Fruit fly (Drosophila melanogaster) whole organism, embryonic: ENCODE data around the gene CG33298.

Source experiments
- Antp ChIP-seq: fragments of 200-800 bp; sonication (Bioruptor generic); optimal IDR thresholded peaks from 3 replicates; lab custom pipeline; 2016; ENCODE audit warnings: missing biosample characterization, missing genetic modification characterization
- CG10462 ChIP-seq: fragments of 200-800 bp; sonication (Bioruptor generic); optimal IDR thresholded peaks from 2 replicates; lab custom pipeline; 2016; ENCODE audit warnings: missing biosample characterization, missing genetic modification characterization
- CG10959 ChIP-seq: fragments of 200-800 bp; sonication (Bioruptor generic); IDR thresholded peaks from 2 replicates; pipeline ENCODE4 v1.3.6; 2022; ENCODE audit warnings: missing biosample characterization, missing genetic modification characterization
- CG10979 ChIP-seq: fragments of 200-800 bp; sonication (Bioruptor generic); optimal IDR thresholded peaks from 2 replicates; lab custom pipeline; 2018; ENCODE audit warnings: missing biosample characterization, mild to moderate bottlenecking, missing genetic modification characterization, moderate library complexity
- CG12236 ChIP-seq: fragments of 200-800 bp; sonication (Bioruptor generic); optimal IDR thresholded peaks from 2 replicates; lab custom pipeline; 2016; ENCODE audit warnings: missing biosample characterization, missing genetic modification characterization
- CG13424 ChIP-seq: fragments of 200-800 bp; sonication (Bioruptor generic); optimal IDR thresholded peaks from 2 replicates; lab custom pipeline; 2019; ENCODE audit warnings: missing biosample characterization, mild to moderate bottlenecking, missing genetic modification characterization, moderate library complexity
- CG13624 ChIP-seq: fragments of 200-800 bp; sonication (Bioruptor generic); optimal IDR thresholded peaks from 2 replicates; lab custom pipeline; 2016; ENCODE audit warnings: missing biosample characterization, missing genetic modification characterization
- CG13894 ChIP-seq: fragments of 200-800 bp; sonication (Bioruptor generic); optimal IDR thresholded peaks from 3 replicates; lab custom pipeline; 2018; ENCODE audit warnings: missing biosample characterization, mild to moderate bottlenecking, missing genetic modification characterization, moderate library complexity
- CG1647 ChIP-seq: fragments of 200-800 bp; sonication (Bioruptor generic); optimal IDR thresholded peaks from 3 replicates; lab custom pipeline; 2016; ENCODE audit warnings: missing biosample characterization, missing genetic modification characterization
- CG17385 ChIP-seq: fragments of 200-800 bp; sonication (Bioruptor generic); optimal IDR thresholded peaks from 3 replicates; lab custom pipeline; 2018; ENCODE audit warnings: missing biosample characterization, mild to moderate bottlenecking, missing genetic modification characterization
- CG17829 ChIP-seq: fragments of 200-800 bp; optimal IDR thresholded peaks from 2 replicates; lab custom pipeline; 2019; ENCODE audit warnings: missing biosample characterization, mild to moderate bottlenecking, missing genetic modification characterization, moderate library complexity
- CG2120 ChIP-seq: fragments of 200-800 bp; sonication (Bioruptor generic); optimal IDR thresholded peaks from 3 replicates; lab custom pipeline; 2016; ENCODE audit warnings: missing biosample characterization, missing genetic modification characterization
- CG2129 ChIP-seq: fragments of 200-800 bp; sonication (Bioruptor generic); IDR thresholded peaks from 2 replicates; pipeline ENCODE4 v1.3.6; 2022; ENCODE audit warnings: missing biosample characterization, missing genetic modification characterization; ENCODE audit not compliant: partially characterized antibody
- CG2199 ChIP-seq: fragments of 200-800 bp; sonication (Bioruptor generic); IDR thresholded peaks from 3 replicates; pipeline ENCODE4 v1.3.6; 2022; ENCODE audit warnings: missing biosample characterization, missing genetic modification characterization
- CG2889 ChIP-seq: fragments of 200-800 bp; sonication (Bioruptor generic); IDR thresholded peaks from 3 replicates; pipeline ENCODE4 v1.3.6; 2022; ENCODE audit warnings: missing biosample characterization, missing genetic modification characterization
- CG30020 ChIP-seq: fragments of 200-800 bp; optimal IDR thresholded peaks from 2 replicates; lab custom pipeline; 2019; ENCODE audit warnings: missing biosample characterization, mild to moderate bottlenecking, missing genetic modification characterization, moderate library complexity
- CG32532 ChIP-seq: fragments of 200-800 bp; sonication (Bioruptor generic); IDR thresholded peaks from 2 replicates; pipeline ENCODE4 v1.3.6; 2022; ENCODE audit warnings: missing biosample characterization, missing genetic modification characterization
- CG3407 ChIP-seq: fragments of 200-800 bp; sonication (Bioruptor generic); optimal IDR thresholded peaks from 2 replicates; lab custom pipeline; 2018; ENCODE audit warnings: missing biosample characterization, mild to moderate bottlenecking, missing genetic modification characterization
- CG4282 ChIP-seq: fragments of 200-800 bp; sonication (Bioruptor generic); optimal IDR thresholded peaks from 2 replicates; lab custom pipeline; 2016; ENCODE audit warnings: missing biosample characterization, missing genetic modification characterization
- Chrac-16 ChIP-seq: fragments of 200-800 bp; sonication (Bioruptor generic); optimal IDR thresholded peaks from 3 replicates; lab custom pipeline; 2016; ENCODE audit warnings: missing biosample characterization, missing genetic modification characterization
- D19A ChIP-seq: fragments of 200-800 bp; optimal IDR thresholded peaks from 3 replicates; lab custom pipeline; 2019; ENCODE audit warnings: missing biosample characterization, mild to moderate bottlenecking, missing genetic modification characterization, moderate library complexity
- Dfd ChIP-seq, 2 experiments: fragments of >200 bp; optimal IDR thresholded peaks; 2 replicates each; lab custom pipeline; 2017; ENCODE audit warnings: missing biosample characterization in 2 of 2, missing genetic modification characterization in 2 of 2
- Dip3 ChIP-seq: fragments of 200-800 bp; sonication (Bioruptor generic); optimal IDR thresholded peaks from 3 replicates; lab custom pipeline; 2016; ENCODE audit warnings: missing biosample characterization, missing genetic modification characterization
- Ets97D ChIP-seq: fragments of 200-800 bp; sonication (Bioruptor generic); optimal IDR thresholded peaks from 3 replicates; lab custom pipeline; 2016; ENCODE audit warnings: missing biosample characterization, missing genetic modification characterization
- GATAe ChIP-seq: fragments of 200-800 bp; sonication (Bioruptor generic); conservative IDR thresholded peaks from 2 replicates; pipeline ENCODE4 v1.3.6; 2022; ENCODE audit warnings: missing biosample characterization, missing genetic modification characterization
- HLH3B ChIP-seq: fragments of 200-800 bp; sonication (Bioruptor generic); IDR thresholded peaks from 2 replicates; pipeline ENCODE4 v1.3.6; 2022; ENCODE audit warnings: missing biosample characterization, missing genetic modification characterization
- Hr3 ChIP-seq: fragments of 200-800 bp; sonication (Bioruptor generic); optimal IDR thresholded peaks from 3 replicates; lab custom pipeline; 2016; ENCODE audit warnings: missing biosample characterization, missing genetic modification characterization
- Hr39 ChIP-seq: fragments of >200 bp; optimal IDR thresholded peaks from 2 replicates; lab custom pipeline; 2017
- Poxn ChIP-seq: fragments of 200-800 bp; sonication (Bioruptor generic); IDR thresholded peaks from 2 replicates; pipeline ENCODE4 v1.3.6; 2022; ENCODE audit warnings: missing biosample characterization, missing genetic modification characterization
- Trl ChIP-seq, 3 experiments: fragments of >200 bp in 2 of 3; fragments of 200-800 bp in 1 of 3; sonication (Bioruptor generic) in 1 of 3; optimal IDR thresholded peaks; 2 replicates in 1 of 3; 3 replicates in 2 of 3; lab custom pipeline; 2016 to 2017; ENCODE audit warnings: missing biosample characterization in 1 of 3, missing genetic modification characterization in 1 of 3
- Vsx1 ChIP-seq: fragments of 200-800 bp; sonication (Bioruptor generic); optimal IDR thresholded peaks from 2 replicates; lab custom pipeline; 2017; ENCODE audit warnings: missing biosample characterization, mild to moderate bottlenecking, missing genetic modification characterization, missing genetic modification reagents
- ara ChIP-seq: fragments of 200-800 bp; sonication (Bioruptor generic); IDR thresholded peaks from 2 replicates; pipeline ENCODE4 v1.3.6; 2022; ENCODE audit warnings: missing biosample characterization, missing genetic modification characterization
- chm ChIP-seq: fragments of 200-800 bp; sonication (Bioruptor generic); IDR thresholded peaks from 2 replicates; pipeline ENCODE4 v1.3.6; 2022; ENCODE audit warnings: missing biosample characterization, missing genetic modification characterization
- da ChIP-seq: fragments of 200-800 bp; sonication (Bioruptor generic); optimal IDR thresholded peaks from 2 replicates; lab custom pipeline; 2016; ENCODE audit warnings: missing biosample characterization, missing genetic modification characterization
- danr ChIP-seq: fragments of 200-800 bp; sonication (Bioruptor generic); IDR thresholded peaks from 2 replicates; pipeline ENCODE4 v1.3.6; 2022; ENCODE audit warnings: missing biosample characterization, missing genetic modification characterization
- ems ChIP-seq: fragments of 200-800 bp; sonication (Bioruptor generic); optimal IDR thresholded peaks from 3 replicates; lab custom pipeline; 2016; ENCODE audit warnings: missing biosample characterization, missing genetic modification characterization
- fd102C ChIP-seq: fragments of 200-800 bp; sonication (Bioruptor generic); optimal IDR thresholded peaks from 2 replicates; lab custom pipeline; 2018; ENCODE audit warnings: missing biosample characterization, mild to moderate bottlenecking, missing genetic modification characterization, moderate library complexity
- gsb ChIP-seq: fragments of 200-800 bp; sonication (Bioruptor generic); IDR thresholded peaks from 2 replicates; pipeline ENCODE4 v1.3.6; 2022; ENCODE audit warnings: missing biosample characterization, missing genetic modification characterization
- gt ChIP-seq: fragments of 200-800 bp; sonication (Bioruptor generic); IDR thresholded peaks from 2 replicates; pipeline ENCODE4 v1.3.6; 2022; ENCODE audit warnings: missing biosample characterization, missing genetic modification characterization
- jing ChIP-seq: fragments of 200-800 bp; sonication (Bioruptor generic); optimal IDR thresholded peaks from 2 replicates; lab custom pipeline; 2018; ENCODE audit warnings: missing biosample characterization, mild to moderate bottlenecking, missing genetic modification characterization
- nau ChIP-seq: fragments of 200-800 bp; sonication (Bioruptor generic); optimal IDR thresholded peaks from 3 replicates; lab custom pipeline; 2017; ENCODE audit warnings: missing biosample characterization, mild to moderate bottlenecking, missing genetic modification characterization, missing genetic modification reagents
- otp ChIP-seq: fragments of 200-800 bp; sonication (Bioruptor generic); IDR thresholded peaks from 3 replicates; pipeline ENCODE4, ENCODE4 v1.3.6; 2022; ENCODE audit warnings: missing biosample characterization, missing genetic modification characterization
- pb ChIP-seq: fragments of 200-800 bp; sonication (Bioruptor generic); optimal IDR thresholded peaks from 3 replicates; lab custom pipeline; 2016; ENCODE audit warnings: missing biosample characterization, missing genetic modification characterization
- pros ChIP-seq: fragments of 200-800 bp; sonication (Bioruptor generic); optimal IDR thresholded peaks from 3 replicates; lab custom pipeline; 2019; ENCODE audit warnings: missing biosample characterization, mild to moderate bottlenecking, missing genetic modification characterization, moderate library complexity
- scrt ChIP-seq: fragments of 200-800 bp; sonication (Bioruptor generic); optimal IDR thresholded peaks from 2 replicates; lab custom pipeline; 2018; ENCODE audit warnings: missing biosample characterization, mild to moderate bottlenecking, missing genetic modification characterization, moderate library complexity
- sd ChIP-seq: fragments of 200-800 bp; sonication (Bioruptor generic); optimal IDR thresholded peaks from 3 replicates; lab custom pipeline; 2018; ENCODE audit warnings: missing biosample characterization, mild to moderate bottlenecking, missing genetic modification characterization, moderate library complexity
- sens-2 ChIP-seq: fragments of 200-800 bp; sonication (Bioruptor generic); IDR thresholded peaks from 2 replicates; pipeline ENCODE4 v1.3.6; 2022; ENCODE audit warnings: missing biosample characterization, missing genetic modification characterization
- shn ChIP-seq: fragments of 200-800 bp; sonication (Bioruptor generic); optimal IDR thresholded peaks from 3 replicates; lab custom pipeline; 2016; ENCODE audit warnings: missing biosample characterization, missing genetic modification characterization
- sna ChIP-seq: fragments of 200-800 bp; sonication (Bioruptor generic); IDR thresholded peaks from 2 replicates; pipeline ENCODE4 v1.3.6; 2022; ENCODE audit warnings: missing biosample characterization, missing genetic modification characterization; ENCODE audit not compliant: partially characterized antibody
- tin ChIP-seq: fragments of 200-800 bp; sonication (Bioruptor generic); optimal IDR thresholded peaks from 3 replicates; lab custom pipeline; 2016; ENCODE audit warnings: missing biosample characterization, missing genetic modification characterization
- vvl ChIP-seq: fragments of 200-800 bp; sonication (Bioruptor generic); IDR thresholded peaks from 2 replicates; pipeline ENCODE4 v1.3.6; 2022; ENCODE audit warnings: missing biosample characterization, missing genetic modification characterization
- wek ChIP-seq: fragments of 200-800 bp; sonication (Bioruptor generic); optimal IDR thresholded peaks from 3 replicates; lab custom pipeline; 2018; ENCODE audit warnings: missing biosample characterization, mild to moderate bottlenecking, missing genetic modification characterization, moderate library complexity
- yki ChIP-seq: fragments of >200 bp; optimal IDR thresholded peaks from 3 replicates; lab custom pipeline; 2018

Gene CG33298

dm6 chr2L:9564527-9564926 lies 69.3 kb downstream of the CG33298 start (continued):
- TF ChIP-seq wek (no peak), pb (GFP tag; lab: Kevin White, UChicago) (no peak), CG10979 (peak; percentile 17), Antp (GFP tag; lab: Kevin White, UChicago) (no peak), HLH3B (GFP tag; lab: Robert Waterston, UW) (peak; percentile 44; the same call in 1 of the 2 replicates), sd (tag; lab: Kevin White, UChicago) (no peak), Ets97D (no peak), vvl (GFP tag; lab: Robert Waterston, UW) (peak; percentile 36; the same call in 1 of the 2 replicates), CG2129 (GFP tag; lab: Robert Waterston, UW) (no peak), sens-2 (GFP tag; lab: Robert Waterston, UW) (no peak), ara (GFP tag; lab: Robert Waterston, UW) (no peak), CG17829 (tag; lab: Kevin White, UChicago) (peak; percentile 29), Hr39 (no peak), GATAe (GFP tag; lab: Robert Waterston, UW) (no peak), CG2889 (no peak), CG30020 (tag; lab: Kevin White, UChicago) (no peak), CG4282 (GFP tag; lab: Kevin White, UChicago) (no peak), CG3407 (GFP tag; lab: Kevin White, UChicago) (no peak), Poxn (GFP tag; lab: Robert Waterston, UW) (no peak), danr (GFP tag; lab: Robert Waterston, UW) (no peak), da (GFP tag; lab: Kevin White, UChicago) (no peak), CG13894 (tag; lab: Kevin White, UChicago) (no peak), nau (peak; percentile 9), shn (GFP tag; lab: Kevin White, UChicago) (no peak), gsb (no peak), Hr3 (GFP tag; lab: Kevin White, UChicago) (peak; percentile 30), CG2199 (no peak), Chrac-16 (GFP tag; lab: Kevin White, UChicago) (no peak), CG12236 (GFP tag; lab: Kevin White, UChicago) (no peak), CG1647 (GFP tag; lab: Kevin White, UChicago) (no peak), fd102C (no peak), ems (GFP tag; lab: Kevin White, UChicago) (no peak), scrt (peak; percentile 23), D19A (tag; lab: Kevin White, UChicago) (peak; percentile 40), tin (no peak), Trl (optimal IDR thresholded peaks at IDR 0.05; lab: Kevin White, UChicago) (no peak), Trl (GFP tag; optimal IDR thresholded peaks at IDR 0.05; lab: Kevin White, UChicago) (no peak), CG13424 (tag; lab: Kevin White, UChicago) (peak; percentile 60), CG32532 (GFP tag; lab: Robert Waterston, UW) (peak; percentile 28; the same call in 1 of the 2 replicates), otp (GFP tag; lab: Robert Waterston, UW) (no peak), sna (GFP tag; lab: Robert Waterston, UW) (no peak), CG10959 (GFP tag; lab: Robert Waterston, UW) (no peak), pros (GFP tag; lab: Kevin White, UChicago) (no peak), chm (GFP tag; lab: Robert Waterston, UW) (no peak), Dfd (GFP tag; optimal IDR thresholded peaks at IDR 0.05; lab: Kevin White, UChicago) (no peak), Vsx1 (GFP tag; lab: Kevin White, UChicago) (peak; percentile 21), Dip3 (GFP tag; lab: Kevin White, UChicago) (no peak), yki (lab: Kevin White, UChicago) (no peak), CG13624 (GFP tag; lab: Kevin White, UChicago) (no peak), gt (GFP tag; lab: Robert Waterston, UW) (no peak), jing (GFP tag; lab: Kevin White, UChicago) (no peak), CG10462 (GFP tag; lab: Kevin White, UChicago) (no peak), CG2120 (GFP tag; lab: Kevin White, UChicago) (peak; percentile 52), CG17385 (GFP tag; lab: Kevin White, UChicago) (peak; percentile 40)
